Fruit fly (Drosophila melanogaster): ENCODE data around the gene Frl.

Gene Frl

dm6 chr3L:14004041-14004407, 49.0 kb upstream of the Frl start (continued):
- TF ChIP-seq CG10543 (GFP tag; optimal IDR thresholded peaks at IDR 0.05) = peak; percentile 66
- TF ChIP-seq wdn (GFP tag; IDR thresholded peaks at IDR 0.05) = peak; percentile 33; the same call in 1 of the 2 replicates
- TF ChIP-seq CG8089 (GFP tag; optimal IDR thresholded peaks at IDR 0.05) = no peak
- peak; percentile 58 for TF ChIP-seq caup (GFP tag; optimal IDR thresholded peaks at IDR 0.05; ENCODE audit: severe bottlenecking)
- peak; percentile 68 for TF ChIP-seq HLHmδ (GFP tag; optimal IDR thresholded peaks at IDR 0.05)
- TF ChIP-seq dimm (GFP tag; IDR thresholded peaks at IDR 0.05) = no peak
- TF ChIP-seq Adf1 (GFP tag; IDR thresholded peaks at IDR 0.05) = peak; percentile 44; the same call in 1 of the 2 replicates
- peak; percentile 11 for TF ChIP-seq wek (GFP tag; optimal IDR thresholded peaks at IDR 0.05)
- TF ChIP-seq CG4404 (GFP tag; IDR thresholded peaks at IDR 0.05) = no peak
- TF ChIP-seq zf30C (GFP tag; optimal IDR thresholded peaks at IDR 0.05) = no peak
- no peak for TF ChIP-seq GATAe (GFP tag; conservative IDR thresholded peaks at IDR 0.05)
- peak; percentile 78 for TF ChIP-seq sd (tag; optimal IDR thresholded peaks at IDR 0.05)
- TF ChIP-seq CG9609 (GFP tag; optimal IDR thresholded peaks at IDR 0.05) = no peak
- peak; percentile 41 for TF ChIP-seq CG1233 (GFP tag; optimal IDR thresholded peaks at IDR 0.05)
- peak; percentile 50; the same call in 1 of the 2 replicates for TF ChIP-seq CG14441 (GFP tag; IDR thresholded peaks at IDR 0.05)
- peak; percentile 40; the same call in 1 of the 2 replicates for TF ChIP-seq CG11247 (GFP tag; IDR thresholded peaks at IDR 0.05)
- peak; percentile 9; the same call in 1 of the 2 replicates for TF ChIP-seq seq (GFP tag; IDR thresholded peaks at IDR 0.05)
- peak; percentile 35 for TF ChIP-seq PHDP (tag; optimal IDR thresholded peaks at IDR 0.05)
- TF ChIP-seq Abd-B (GFP tag; optimal IDR thresholded peaks at IDR 0.05) = no peak
- peak; percentile 39 for TF ChIP-seq HHEX (GFP tag; optimal IDR thresholded peaks at IDR 0.05)
- no peak for TF ChIP-seq chm (GFP tag; IDR thresholded peaks at IDR 0.05)
- TF ChIP-seq CG6854 (GFP tag; optimal IDR thresholded peaks at IDR 0.05) = peak; percentile 44
- no peak for TF ChIP-seq corto (GFP tag; optimal IDR thresholded peaks at IDR 0.05)
- TF ChIP-seq dmrt99B (tag; optimal IDR thresholded peaks at IDR 0.05) = peak; percentile 1
- TF ChIP-seq CG15011 (GFP tag; optimal IDR thresholded peaks at IDR 0.05) = no peak
- TF ChIP-seq CHES-1-like (GFP tag; optimal IDR thresholded peaks at IDR 0.05) = peak; percentile 61
- TF ChIP-seq Dref (GFP tag; IDR thresholded peaks at IDR 0.05) = no peak
- no peak for TF ChIP-seq Atf6 (GFP tag; IDR thresholded peaks at IDR 0.05)
- peak; percentile 21 for TF ChIP-seq trem (tag; optimal IDR thresholded peaks at IDR 0.05)
- TF ChIP-seq CG14014 (GFP tag; IDR thresholded peaks at IDR 0.05) = no peak
- peak; percentile 25; the same call in 1 of the 2 replicates for TF ChIP-seq bbx (GFP tag; IDR thresholded peaks at IDR 0.05; ENCODE audit: partially characterized antibody)
- TF ChIP-seq CG9437 (GFP tag; optimal IDR thresholded peaks at IDR 0.05) = no peak
- TF ChIP-seq sr (GFP tag; IDR thresholded peaks at IDR 0.05) = no peak
- peak; percentile 36 for TF ChIP-seq CG33213 (GFP tag; optimal IDR thresholded peaks at IDR 0.05)
- no peak for TF ChIP-seq pan (optimal IDR thresholded peaks at IDR 0.05)
- peak in 1 of 2 experiments; percentile 37 for TF ChIP-seq pan (GFP tag; optimal IDR thresholded peaks at IDR 0.05 in 1 of 2, IDR thresholded peaks at IDR 0.05 in 1 of 2)
- TF ChIP-seq sc (optimal IDR thresholded peaks at IDR 0.05) = no peak
- TF ChIP-seq sc (GFP tag; optimal IDR thresholded peaks at IDR 0.05) = no peak
- TF ChIP-seq CG34422 (GFP tag; IDR thresholded peaks at IDR 0.05) = peak; percentile 74
- TF ChIP-seq Blimp-1 (GFP tag; optimal IDR thresholded peaks at IDR 0.05) = peak; percentile 30
- peak; percentile 82 for TF ChIP-seq ci (GFP tag; IDR thresholded peaks at IDR 0.05)
- peak; percentile 52 for TF ChIP-seq scrt (GFP tag; optimal IDR thresholded peaks at IDR 0.05)
- peak; percentile 86 for TF ChIP-seq CG1832 (GFP tag; optimal IDR thresholded peaks at IDR 0.05)
- no peak for TF ChIP-seq lilli (GFP tag; optimal IDR thresholded peaks at IDR 0.05)
- peak; percentile 18 for TF ChIP-seq CG13894 (tag; optimal IDR thresholded peaks at IDR 0.05)
- peak; percentile 37 for TF ChIP-seq MESR4 (GFP tag; optimal IDR thresholded peaks at IDR 0.05)
- peak; percentile 29 for TF ChIP-seq CG9727 (GFP tag; optimal IDR thresholded peaks at IDR 0.05)
- peak; percentile 74 for TF ChIP-seq B-H2 (GFP tag; optimal IDR thresholded peaks at IDR 0.05)
- TF ChIP-seq CG14667 (GFP tag; IDR thresholded peaks at IDR 0.05) = no peak
- peak; percentile 2 for TF ChIP-seq gfzf (GFP tag; optimal IDR thresholded peaks at IDR 0.05)
- TF ChIP-seq CG7556 (GFP tag; optimal IDR thresholded peaks at IDR 0.05) = no peak
